Fruit fly (Drosophila melanogaster) whole organism, embryonic: ENCODE data around the gene Efhc1.1.

Experiments used
- Atf6 ChIP-seq: fragments of 200-800 bp; sonication (Bioruptor generic); IDR thresholded peaks from 2 replicates; pipeline ENCODE4 v1.3.6; 2022; ENCODE audit warnings: missing biosample characterization, missing genetic modification characterization
- B-H1 ChIP-seq: fragments of 200-800 bp; sonication (Bioruptor generic); IDR thresholded peaks from 3 replicates; pipeline ENCODE4 v1.3.6; 2022; ENCODE audit warnings: missing biosample characterization, missing genetic modification characterization
- CG10462 ChIP-seq: fragments of 200-800 bp; sonication (Bioruptor generic); optimal IDR thresholded peaks from 2 replicates; lab custom pipeline; 2016; ENCODE audit warnings: missing biosample characterization, missing genetic modification characterization
- CG10959 ChIP-seq: fragments of 200-800 bp; sonication (Bioruptor generic); IDR thresholded peaks from 2 replicates; pipeline ENCODE4 v1.3.6; 2022; ENCODE audit warnings: missing biosample characterization, missing genetic modification characterization
- CG11085 ChIP-seq: fragments of 200-800 bp; sonication (Bioruptor generic); IDR thresholded peaks from 2 replicates; pipeline ENCODE4 v1.3.6; 2022; ENCODE audit warnings: missing biosample characterization, missing genetic modification characterization
- CG11456 ChIP-seq: fragments of 200-800 bp; sonication (Bioruptor generic); IDR thresholded peaks from 3 replicates; pipeline ENCODE4 v1.3.6; 2022; ENCODE audit warnings: missing biosample characterization, missing genetic modification characterization
- CG12236 ChIP-seq: fragments of 200-800 bp; sonication (Bioruptor generic); optimal IDR thresholded peaks from 2 replicates; lab custom pipeline; 2016; ENCODE audit warnings: missing biosample characterization, missing genetic modification characterization
- CG13287 ChIP-seq: fragments of 200-800 bp; sonication (Bioruptor generic); IDR thresholded peaks from 2 replicates; pipeline ENCODE4 v1.3.6; 2022; ENCODE audit warnings: missing biosample characterization, missing genetic modification characterization; ENCODE audit not compliant: partially characterized antibody
- CG14441 ChIP-seq: fragments of 200-800 bp; sonication (Bioruptor generic); IDR thresholded peaks from 2 replicates; pipeline ENCODE4 v1.3.6; 2022; ENCODE audit warnings: missing biosample characterization, missing genetic modification characterization
- CG16863 ChIP-seq: fragments of 200-800 bp; sonication (Bioruptor generic); optimal IDR thresholded peaks from 3 replicates; lab custom pipeline; 2016; ENCODE audit warnings: missing biosample characterization, missing genetic modification characterization
- CG3407 ChIP-seq: fragments of 200-800 bp; sonication (Bioruptor generic); optimal IDR thresholded peaks from 2 replicates; lab custom pipeline; 2018; ENCODE audit warnings: missing biosample characterization, mild to moderate bottlenecking, missing genetic modification characterization
- CG34376 ChIP-seq: fragments of 200-800 bp; sonication (Bioruptor generic); optimal IDR thresholded peaks from 2 replicates; lab custom pipeline; 2018; ENCODE audit warnings: missing biosample characterization, mild to moderate bottlenecking, missing genetic modification characterization
- CG3726 ChIP-seq: fragments of 200-800 bp; sonication (Bioruptor generic); IDR thresholded peaks from 3 replicates; pipeline ENCODE4, ENCODE4 v1.3.6; 2022; ENCODE audit warnings: missing biosample characterization, missing genetic modification characterization
- CG4282 ChIP-seq: fragments of 200-800 bp; sonication (Bioruptor generic); optimal IDR thresholded peaks from 2 replicates; lab custom pipeline; 2016; ENCODE audit warnings: missing biosample characterization, missing genetic modification characterization
- CG5180 ChIP-seq: fragments of 200-800 bp; sonication (Bioruptor generic); optimal IDR thresholded peaks from 3 replicates; lab custom pipeline; 2017; ENCODE audit warnings: missing biosample characterization, missing genetic modification characterization, mild to moderate bottlenecking, moderate library complexity, missing genetic modification reagents
- CG5953 ChIP-seq: fragments of 200-800 bp; sonication (Bioruptor generic); IDR thresholded peaks from 2 replicates; pipeline ENCODE4 v1.3.6; 2022; ENCODE audit warnings: missing biosample characterization, missing genetic modification characterization
- CG6683 ChIP-seq: fragments of 200-800 bp; sonication (Bioruptor generic); optimal IDR thresholded peaks from 2 replicates; lab custom pipeline; 2017; ENCODE audit warnings: missing biosample characterization, mild to moderate bottlenecking, missing genetic modification characterization, missing genetic modification reagents
- CG9932 ChIP-seq: fragments of 200-800 bp; sonication (Bioruptor generic); IDR thresholded peaks from 2 replicates; pipeline ENCODE4 v1.3.6; 2022; ENCODE audit warnings: missing biosample characterization, missing genetic modification characterization
- Dp ChIP-seq: fragments of 200-800 bp; sonication (Bioruptor generic); optimal IDR thresholded peaks from 2 replicates; lab custom pipeline; 2018; ENCODE audit warnings: missing biosample characterization, mild to moderate bottlenecking, missing genetic modification characterization, moderate library complexity
- Eip74EF ChIP-seq, 2 experiments: fragments of 200-800 bp in 1 of 2; fragments of >200 bp in 1 of 2; sonication (Bioruptor generic) in 1 of 2; optimal IDR thresholded peaks; 2 replicates each; lab custom pipeline; 2017 to 2019; ENCODE audit warnings: missing biosample characterization in 2 of 2, missing genetic modification characterization in 2 of 2, mild to moderate bottlenecking in 1 of 2, moderate library complexity in 1 of 2
- Fer2 ChIP-seq: fragments of 200-800 bp; sonication (Bioruptor generic); optimal IDR thresholded peaks from 2 replicates; lab custom pipeline; 2018; ENCODE audit warnings: missing biosample characterization, mild to moderate bottlenecking, missing genetic modification characterization, moderate library complexity
- MBD-R2 ChIP-seq: fragments of 200-800 bp; sonication (Bioruptor generic); IDR thresholded peaks from 2 replicates; pipeline ENCODE4 v1.3.6; 2022; ENCODE audit warnings: missing biosample characterization, missing genetic modification characterization
- Neu2 ChIP-seq: fragments of 200-800 bp; sonication (Bioruptor generic); optimal IDR thresholded peaks from 3 replicates; lab custom pipeline; 2016; ENCODE audit warnings: missing biosample characterization, missing genetic modification characterization, borderline replicate concordance
- Oli ChIP-seq: fragments of 200-800 bp; sonication (Bioruptor generic); optimal IDR thresholded peaks from 2 replicates; lab custom pipeline; 2018; ENCODE audit warnings: missing biosample characterization, mild to moderate bottlenecking, missing genetic modification characterization, moderate library complexity
- Ptx1 ChIP-seq: fragments of 200-800 bp; sonication (Bioruptor generic); IDR thresholded peaks from 2 replicates; pipeline ENCODE4 v1.3.6; 2022; ENCODE audit warnings: missing biosample characterization, missing genetic modification characterization
- Six4 ChIP-seq: fragments of 200-800 bp; sonication (Bioruptor generic); optimal IDR thresholded peaks from 2 replicates; lab custom pipeline; 2016; ENCODE audit warnings: missing biosample characterization, missing genetic modification characterization
- Ssrp ChIP-seq: fragments of 200-800 bp; sonication (Bioruptor generic); optimal IDR thresholded peaks from 2 replicates; lab custom pipeline; 2018; ENCODE audit warnings: missing biosample characterization, mild to moderate bottlenecking, missing genetic modification characterization, moderate library complexity
- Tbp ChIP-seq: fragments of >200 bp; optimal IDR thresholded peaks from 2 replicates; lab custom pipeline; 2018; ENCODE audit warnings: missing biosample characterization, missing genetic modification characterization
- Trl ChIP-seq, 3 experiments: fragments of >200 bp in 2 of 3; fragments of 200-800 bp in 1 of 3; sonication (Bioruptor generic) in 1 of 3; optimal IDR thresholded peaks; 2 replicates in 1 of 3; 3 replicates in 2 of 3; lab custom pipeline; 2016 to 2017; ENCODE audit warnings: missing biosample characterization in 1 of 3, missing genetic modification characterization in 1 of 3
- ab ChIP-seq: fragments of 200-800 bp; sonication (Bioruptor generic); optimal IDR thresholded peaks from 2 replicates; lab custom pipeline; 2016; ENCODE audit warnings: missing biosample characterization, missing genetic modification characterization
- br ChIP-seq: fragments of >200 bp; optimal IDR thresholded peaks from 2 replicates; lab custom pipeline; 2017
- chn ChIP-seq: fragments of 200-800 bp; sonication (Bioruptor generic); optimal IDR thresholded peaks from 2 replicates; lab custom pipeline; 2016; ENCODE audit warnings: missing biosample characterization, missing genetic modification characterization
- dan ChIP-seq: fragments of 200-800 bp; sonication (Bioruptor generic); IDR thresholded peaks from 2 replicates; pipeline ENCODE4 v1.3.6; 2022; ENCODE audit warnings: missing biosample characterization, missing genetic modification characterization
- exex ChIP-seq: fragments of 200-800 bp; sonication (Bioruptor generic); optimal IDR thresholded peaks from 4 replicates; lab custom pipeline; 2018; ENCODE audit warnings: missing biosample characterization, mild to moderate bottlenecking, missing genetic modification characterization, moderate library complexity
- fd64A ChIP-seq: fragments of 200-800 bp; sonication (Bioruptor generic); optimal IDR thresholded peaks from 3 replicates; lab custom pipeline; 2018; ENCODE audit warnings: missing biosample characterization, mild to moderate bottlenecking, missing genetic modification characterization
- fu2 ChIP-seq: fragments of 200-800 bp; sonication (Bioruptor generic); optimal IDR thresholded peaks from 2 replicates; lab custom pipeline; 2016; ENCODE audit warnings: missing biosample characterization, missing genetic modification characterization
- gem ChIP-seq: fragments of 200-800 bp; sonication (Bioruptor generic); optimal IDR thresholded peaks from 2 replicates; lab custom pipeline; 2019; ENCODE audit warnings: missing biosample characterization, mild to moderate bottlenecking, missing genetic modification characterization, moderate library complexity
- gro ChIP-seq: fragments of 200-800 bp; sonication (Bioruptor generic); optimal IDR thresholded peaks from 2 replicates; lab custom pipeline; 2016; ENCODE audit warnings: missing biosample characterization, missing genetic modification characterization
- gsb ChIP-seq: fragments of 200-800 bp; sonication (Bioruptor generic); IDR thresholded peaks from 2 replicates; pipeline ENCODE4 v1.3.6; 2022; ENCODE audit warnings: missing biosample characterization, missing genetic modification characterization
- lola ChIP-seq, 3 experiments: fragments of >200 bp in 2 of 3; fragments of 200-800 bp in 1 of 3; sonication (Bioruptor generic) in 1 of 3; optimal IDR thresholded peaks; 2 replicates each; lab custom pipeline; 2017 to 2019; ENCODE audit warnings: missing biosample characterization in 3 of 3, missing genetic modification characterization in 3 of 3, mild to moderate bottlenecking in 1 of 3, moderate library complexity in 1 of 3
- nau ChIP-seq: fragments of 200-800 bp; sonication (Bioruptor generic); optimal IDR thresholded peaks from 3 replicates; lab custom pipeline; 2017; ENCODE audit warnings: missing biosample characterization, mild to moderate bottlenecking, missing genetic modification characterization, missing genetic modification reagents
- nom ChIP-seq: fragments of 200-800 bp; sonication (Bioruptor generic); optimal IDR thresholded peaks from 2 replicates; lab custom pipeline; 2017; ENCODE audit warnings: missing biosample characterization, missing genetic modification characterization, mild to moderate bottlenecking, moderate library complexity, missing genetic modification reagents
- pfk ChIP-seq: fragments of 200-800 bp; sonication (Bioruptor generic); optimal IDR thresholded peaks from 2 replicates; lab custom pipeline; 2018; ENCODE audit warnings: missing biosample characterization, mild to moderate bottlenecking, missing genetic modification characterization, moderate library complexity
- pho ChIP-seq: fragments of 200-800 bp; sonication (Bioruptor generic); optimal IDR thresholded peaks from 2 replicates; lab custom pipeline; 2016; ENCODE audit warnings: missing biosample characterization, missing genetic modification characterization
- rib ChIP-seq: fragments of 200-800 bp; sonication (Bioruptor generic); IDR thresholded peaks from 2 replicates; pipeline ENCODE4 v1.3.6; 2022; ENCODE audit warnings: missing biosample characterization, missing genetic modification characterization
- trem ChIP-seq: fragments of 200-800 bp; optimal IDR thresholded peaks from 3 replicates; lab custom pipeline; 2019; ENCODE audit warnings: missing biosample characterization, mild to moderate bottlenecking, missing genetic modification characterization, moderate library complexity
- ttk ChIP-seq: fragments of 200-800 bp; sonication (Bioruptor generic); IDR thresholded peaks from 2 replicates; pipeline ENCODE4 v2.1.2; 2022; ENCODE audit warnings: missing biosample characterization, missing genetic modification characterization
- unpg ChIP-seq: fragments of 200-800 bp; sonication (Bioruptor generic); optimal IDR thresholded peaks from 3 replicates; lab custom pipeline; 2018; ENCODE audit warnings: missing biosample characterization, mild to moderate bottlenecking, missing genetic modification characterization, moderate library complexity
- zfh2 ChIP-seq: fragments of 200-800 bp; sonication (Bioruptor generic); optimal IDR thresholded peaks from 2 replicates; lab custom pipeline; 2016; ENCODE audit warnings: missing biosample characterization, missing genetic modification characterization

The Efhc1.1 gene

dm6 chrX:15803764-15804563 lies 20.5 kb upstream of the Efhc1.1 start, which contains the start of the genes PGRP-LE and sd (continued):
- peak; percentile 44 for TF ChIP-seq CG34376 (GFP tag; lab: Kevin White, UChicago)
- no peak for TF ChIP-seq CG12236 (GFP tag; lab: Kevin White, UChicago)
- TF ChIP-seq ttk: no peak
- no peak for TF ChIP-seq CG5953 (GFP tag; lab: Robert Waterston, UW)
- TF ChIP-seq gsb (GFP tag; lab: Robert Waterston, UW): no peak
- no peak for TF ChIP-seq Neu2 (GFP tag; lab: Kevin White, UChicago)
- no peak for TF ChIP-seq CG16863 (GFP tag; lab: Kevin White, UChicago)
- no peak for TF ChIP-seq CG5180
- no peak for TF ChIP-seq B-H1 (GFP tag; lab: Robert Waterston, UW)
- no peak for TF ChIP-seq exex (tag; lab: Kevin White, UChicago)
- no peak for TF ChIP-seq CG10462
- TF ChIP-seq CG11085 (GFP tag; lab: Robert Waterston, UW): no peak
- TF ChIP-seq zfh2: no peak
- TF ChIP-seq CG9932 (GFP tag; lab: Robert Waterston, UW): no peak
- TF ChIP-seq ab (GFP tag; lab: Kevin White, UChicago): no peak
- TF ChIP-seq rib (GFP tag; lab: Robert Waterston, UW): 0 out of 2 replicates have a peak, but pooled peaks have one; percentile 33
- no peak for TF ChIP-seq Oli (tag; lab: Kevin White, UChicago)
- TF ChIP-seq dan (GFP tag; lab: Robert Waterston, UW): no peak
- TF ChIP-seq Atf6 (GFP tag; lab: Robert Waterston, UW): peak; percentile 7; the same call in 1 of the 2 replicates
- TF ChIP-seq Trl (optimal IDR thresholded peaks at IDR 0.05; lab: Kevin White, UChicago): peak; percentile 93 to 98
- TF ChIP-seq Trl (GFP tag; optimal IDR thresholded peaks at IDR 0.05; lab: Kevin White, UChicago): no peak
- TF ChIP-seq nau (GFP tag; lab: Kevin White, UChicago): no peak
- TF ChIP-seq CG14441 (GFP tag; lab: Robert Waterston, UW): no peak
- no peak for TF ChIP-seq CG4282 (GFP tag; lab: Kevin White, UChicago)
- TF ChIP-seq MBD-R2 (GFP tag; lab: Robert Waterston, UW): no peak
- no peak for TF ChIP-seq Fer2
- TF ChIP-seq CG13287 (GFP tag; lab: Robert Waterston, UW): no peak; the same call in 1 of the 2 replicates
- TF ChIP-seq Eip74EF (GFP tag; optimal IDR thresholded peaks at IDR 0.05; lab: Kevin White, UChicago): peak in 1 of 2 experiments; percentile 14
- TF ChIP-seq Dp (GFP tag; lab: Kevin White, UChicago): peak; percentile 76
- TF ChIP-seq fu2: no peak
- TF ChIP-seq pho (GFP tag; lab: Kevin White, UChicago): no peak
- TF ChIP-seq CG3726: no peak
- TF ChIP-seq Six4 (GFP tag; lab: Kevin White, UChicago): no peak
- TF ChIP-seq nom (GFP tag; lab: Kevin White, UChicago): peak; percentile 57
- TF ChIP-seq CG6683 (GFP tag; lab: Kevin White, UChicago): no peak
- TF ChIP-seq unpg: no peak
- TF ChIP-seq Ssrp (tag; lab: Kevin White, UChicago): no peak
- no peak for TF ChIP-seq br
- TF ChIP-seq trem (tag; lab: Kevin White, UChicago): no peak
- TF ChIP-seq lola (GFP tag; optimal IDR thresholded peaks at IDR 0.05; lab: Kevin White, UChicago): peak in 1 of 3 experiments; percentile 16
- no peak for TF ChIP-seq CG3407
- no peak for TF ChIP-seq CG10959 (GFP tag; lab: Robert Waterston, UW)
- peak; percentile 17 for TF ChIP-seq gem
- no peak for TF ChIP-seq Ptx1 (GFP tag; lab: Robert Waterston, UW)
- no peak for TF ChIP-seq CG11456 (GFP tag; lab: Robert Waterston, UW)
- TF ChIP-seq fd64A (GFP tag; lab: Kevin White, UChicago): no peak
- TF ChIP-seq Tbp (GFP tag; lab: Kevin White, UChicago): no peak
- TF ChIP-seq pfk (GFP tag; lab: Kevin White, UChicago): no peak
- TF ChIP-seq gro: no peak
- no peak for TF ChIP-seq chn (GFP tag; lab: Kevin White, UChicago)
